Worm (Caenorhabditis elegans): ENCODE results near the gene hrde-1.

hrde-1 gene

ce11 chrIII:4193659-4194103, 17.7 kb upstream of the hrde-1 start, which contains the start of gene xbp-1 (continued):
- TF ChIP-seq lin-13 (GFP tag; optimal IDR thresholded peaks at IDR 0.05) = peak; percentile 83
- TF ChIP-seq tlp-1 (tag; optimal IDR thresholded peaks at IDR 0.05) = no peak
- peak in 1 of 2 experiments; percentile 65 for TF ChIP-seq egl-27 (tag; optimal IDR thresholded peaks at IDR 0.05)
- TF ChIP-seq tbx-2 (tag; optimal IDR thresholded peaks at IDR 0.05) = peak; percentile 86
- TF ChIP-seq vab-15 (tag; optimal IDR thresholded peaks at IDR 0.05) = peak; percentile 13
- peak; percentile 79 for TF ChIP-seq isw-1 (GFP tag; IDR thresholded peaks at IDR 0.05)
- TF ChIP-seq unc-130 (tag; optimal IDR thresholded peaks at IDR 0.05) = no peak
- peak; percentile 82 for TF ChIP-seq blmp-1 (tag; optimal IDR thresholded peaks at IDR 0.05)
- no peak for TF ChIP-seq xbp-1 (tag; optimal IDR thresholded peaks at IDR 0.05)
- TF ChIP-seq elt-2 (tag; optimal IDR thresholded peaks at IDR 0.05) = peak; percentile 89
- TF ChIP-seq F16B12.6 (tag; optimal IDR thresholded peaks at IDR 0.05) = peak; percentile 44
- peak; percentile 30 for TF ChIP-seq ceh-8 (GFP tag; optimal IDR thresholded peaks at IDR 0.05)
- peak; percentile 59 for TF ChIP-seq lir-3 (tag; optimal IDR thresholded peaks at IDR 0.05; ENCODE audit: poor library complexity)
- TF ChIP-seq fos-1 (tag; optimal IDR thresholded peaks at IDR 0.05) = peak; percentile 94
- TF ChIP-seq dsc-1 (tag; optimal IDR thresholded peaks at IDR 0.05) = peak; percentile 54
- TF ChIP-seq ceh-63 (GFP tag; optimal IDR thresholded peaks at IDR 0.05) = no peak
- peak; percentile 79 for TF ChIP-seq C16A3.4 (tag; optimal IDR thresholded peaks at IDR 0.05)
- peak; percentile 88 for TF ChIP-seq nhr-47 (tag; optimal IDR thresholded peaks at IDR 0.05)
- TF ChIP-seq nhr-84 (tag; optimal IDR thresholded peaks at IDR 0.05) = no peak
- peak; percentile 45 for TF ChIP-seq ama-1 (optimal IDR thresholded peaks at IDR 0.05)
- TF ChIP-seq pax-3 (tag; optimal IDR thresholded peaks at IDR 0.05) = peak; percentile 85
- TF ChIP-seq elt-3 (tag; optimal IDR thresholded peaks at IDR 0.05) = peak in 4 of 6 experiments; percentile 25 to 75 (median 64)
- peak; percentile 80 to 87 for TF ChIP-seq lin-35 (GFP tag; optimal IDR thresholded peaks at IDR 0.05)
- no peak for TF ChIP-seq mef-2 (tag; optimal IDR thresholded peaks at IDR 0.05)
- no peak for TF ChIP-seq hlh-17 (GFP tag; optimal IDR thresholded peaks at IDR 0.05; ENCODE audit: borderline replicate concordance)
- peak; percentile 95 for TF ChIP-seq nhr-71 (tag; optimal IDR thresholded peaks at IDR 0.05)
- peak; percentile 99 for TF ChIP-seq zip-4 (GFP tag; optimal IDR thresholded peaks at IDR 0.05)
- peak in 1 of 2 experiments; percentile 31 for TF ChIP-seq ztf-11 (tag; optimal IDR thresholded peaks at IDR 0.05)
- TF ChIP-seq ceh-82 (tag; optimal IDR thresholded peaks at IDR 0.05) = peak; percentile 86 to 94 (median 88)
- TF ChIP-seq C34B4.2 (tag; optimal IDR thresholded peaks at IDR 0.05) = no peak
- TF ChIP-seq grh-1 (GFP tag; IDR thresholded peaks at IDR 0.05) = no peak
- no peak for TF ChIP-seq fkh-4 (tag; optimal IDR thresholded peaks at IDR 0.05; ENCODE audit: borderline replicate concordance)
- no peak for TF ChIP-seq C04F5.9 (tag; optimal IDR thresholded peaks at IDR 0.05)
- no peak for TF ChIP-seq nhr-76 (tag; optimal IDR thresholded peaks at IDR 0.05)
- peak; percentile 80 to 93 for TF ChIP-seq lsy-2 (tag; optimal IDR thresholded peaks at IDR 0.05)
- peak; percentile 93 for TF ChIP-seq snu-23 (GFP tag; optimal IDR thresholded peaks at IDR 0.05)
- no peak for TF ChIP-seq sox-4 (tag; optimal IDR thresholded peaks at IDR 0.05)
- peak; percentile 94 for TF ChIP-seq jun-1 (tag; optimal IDR thresholded peaks at IDR 0.05)
- 0 out of 2 replicates have a peak, but pooled peaks have one; percentile 31 for TF ChIP-seq unc-98 (GFP tag; IDR thresholded peaks at IDR 0.05)

- TF ChIP-seq dpl-1 (GFP tag; optimal IDR thresholded peaks at IDR 0.05) (peak in 1 of 3 experiments; percentile 20), zip-4 (GFP tag; optimal IDR thresholded peaks at IDR 0.05) (peak; percentile 34), hlh-17 (GFP tag; optimal IDR thresholded peaks at IDR 0.05; ENCODE audit: borderline replicate concordance) (no peak), nhr-85 (tag) (peak; percentile 19), nhr-47 (tag; optimal IDR thresholded peaks at IDR 0.05) (peak; percentile 8), fos-1 (tag; optimal IDR thresholded peaks at IDR 0.05) (peak; percentile 56), nhr-77 (tag; optimal IDR thresholded peaks at IDR 0.05) (no peak), nhr-71 (tag; optimal IDR thresholded peaks at IDR 0.05) (peak; percentile 31), nhr-237 (tag; optimal IDR thresholded peaks at IDR 0.05) (peak; percentile 25), ceh-82 (tag; optimal IDR thresholded peaks at IDR 0.05) (peak; percentile 12 to 73 (median 14)), lin-14 (GFP tag; optimal IDR thresholded peaks at IDR 0.05) (peak; percentile 66), rnt-1 (tag; optimal IDR thresholded peaks at IDR 0.05) (peak; percentile 24), blmp-1 (tag; optimal IDR thresholded peaks at IDR 0.05) (peak; percentile 80), skn-1 (tag; optimal IDR thresholded peaks at IDR 0.05) (peak; percentile 29), fkh-8 (tag; optimal IDR thresholded peaks at IDR 0.05) (no peak), hpl-2 (GFP tag; optimal IDR thresholded peaks at IDR 0.05) (peak; percentile 43), mep-1 (tag; optimal IDR thresholded peaks at IDR 0.05) (peak; percentile 60), swsn-7 (tag; optimal IDR thresholded peaks at IDR 0.05) (no peak), lsy-2 (tag; optimal IDR thresholded peaks at IDR 0.05) (peak; percentile 14 to 62), unc-30 (tag; optimal IDR thresholded peaks at IDR 0.05) (no peak), lin-15B (tag; optimal IDR thresholded peaks at IDR 0.05) (peak; percentile 6)
These were observed 15.2 kb upstream of the hrde-1 start, which contains the start of gene dnj-16 for ce11 chrIII:4191091-4191638. Gene dnj-16, plus strand, starts transcription at chrIII:4191141.

All from whole organism, L1 larva.